Worm (Caenorhabditis elegans): ENCODE results near the gene B0001.4.

DNA sequence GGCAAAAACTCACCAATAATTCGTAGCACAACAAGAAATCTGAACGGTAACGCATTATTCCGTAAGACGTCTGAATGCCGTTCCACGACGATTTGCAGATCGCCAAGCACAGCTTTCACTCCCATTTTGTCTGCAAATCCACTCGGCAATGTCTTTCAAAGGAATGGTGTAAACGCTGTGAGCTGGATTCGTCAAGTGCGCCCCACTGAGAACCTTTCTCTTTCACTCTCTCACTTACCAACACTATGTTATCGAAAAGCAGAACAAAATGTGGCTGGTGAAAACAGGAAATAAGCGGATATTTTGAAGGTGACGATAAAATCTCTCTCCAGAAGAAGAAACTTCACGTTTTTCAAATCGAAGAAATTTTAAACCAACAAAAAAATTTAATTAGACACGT lies 49.1 kb downstream of the B0001.4 start:
- no peak for TF ChIP-seq W03F9.2 (tag; optimal IDR thresholded peaks at IDR 0.05)
- TF ChIP-seq him-1 (tag; optimal IDR thresholded peaks at IDR 0.05), result no peak
